Worm (Caenorhabditis elegans): ENCODE results near the gene F58E6.4.

DNA sequence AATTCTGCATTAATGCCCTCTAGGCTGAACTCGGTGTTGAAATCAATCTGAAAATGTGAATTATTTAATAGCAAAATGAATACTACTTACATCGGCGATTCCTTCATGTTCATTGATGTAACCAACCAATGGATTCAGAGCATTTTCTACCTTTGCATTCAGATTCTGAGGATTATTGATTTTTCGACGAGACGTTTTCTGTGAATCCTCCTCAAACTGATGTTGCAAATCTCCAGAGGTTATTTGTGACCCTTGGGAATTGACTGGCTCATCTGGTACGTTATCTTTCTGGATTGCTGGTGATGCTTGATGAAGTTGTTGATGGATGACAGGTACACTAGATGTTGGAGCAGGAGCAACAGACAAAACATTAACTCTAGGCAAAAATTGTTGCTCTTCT is 31.8 kb upstream of the F58E6.4 start:
- TF ChIP-seq jun-1 (tag; optimal IDR thresholded peaks at IDR 0.05): no peak
- TF ChIP-seq mdl-1 (tag; optimal IDR thresholded peaks at IDR 0.05): no peak
- no peak for TF ChIP-seq ceh-82 (tag; optimal IDR thresholded peaks at IDR 0.05)
- TF ChIP-seq aly-2 (tag; optimal IDR thresholded peaks at IDR 0.05): no peak
- no peak for TF ChIP-seq daf-12 (tag; optimal IDR thresholded peaks at IDR 0.05)
- no peak for TF ChIP-seq nhr-25 (tag; optimal IDR thresholded peaks at IDR 0.05)
- no peak for TF ChIP-seq pha-4 (tag; optimal IDR thresholded peaks at IDR 0.05)

All from whole organism, L3 larva.